Fruit fly (Drosophila melanogaster): ENCODE results near the gene CG12728.

CG12728 gene

dm6 chrX:5989368-5989767 is 47.0 kb downstream of the CG12728 start:
- TF ChIP-seq sage (GFP tag; optimal IDR thresholded peaks at IDR 0.05), result no peak
- TF ChIP-seq rgr (GFP tag; optimal IDR thresholded peaks at IDR 0.05), result no peak
- TF ChIP-seq Myc (optimal IDR thresholded peaks at IDR 0.05), result no peak
- no peak for TF ChIP-seq Hr78 (GFP tag; optimal IDR thresholded peaks at IDR 0.05)
- no peak for TF ChIP-seq Hnf4 (GFP tag; optimal IDR thresholded peaks at IDR 0.05)
- TF ChIP-seq woc (GFP tag; optimal IDR thresholded peaks at IDR 0.05), result no peak
- TF ChIP-seq Vsx2 (GFP tag; optimal IDR thresholded peaks at IDR 0.05; ENCODE audit: partially characterized antibody), result no peak
- no peak for TF ChIP-seq HLH106 (tag; optimal IDR thresholded peaks at IDR 0.05)
- no peak for TF ChIP-seq usp (GFP tag; optimal IDR thresholded peaks at IDR 0.05)
- TF ChIP-seq h (GFP tag; optimal IDR thresholded peaks at IDR 0.05), result no peak
- TF ChIP-seq CrebA (GFP tag; optimal IDR thresholded peaks at IDR 0.05; ENCODE audit: borderline replicate concordance), result no peak
- no peak for TF ChIP-seq Hr83 (GFP tag; optimal IDR thresholded peaks at IDR 0.05; ENCODE audit: poor library complexity, severe bottlenecking)

- no peak for TF ChIP-seq woc (GFP tag; optimal IDR thresholded peaks at IDR 0.05)
- TF ChIP-seq jim (GFP tag; optimal IDR thresholded peaks at IDR 0.05), result no peak
- peak; percentile 97 for TF ChIP-seq Vsx2 (GFP tag; optimal IDR thresholded peaks at IDR 0.05; ENCODE audit: partially characterized antibody)
- peak; percentile 85 for TF ChIP-seq Myc (optimal IDR thresholded peaks at IDR 0.05)
- no peak for TF ChIP-seq br (GFP tag; optimal IDR thresholded peaks at IDR 0.05)
- no peak for TF ChIP-seq ey (GFP tag; optimal IDR thresholded peaks at IDR 0.05)
Observed at dm6 chrX:5992141-5992540, 49.7 kb downstream of the CG12728 start.

dm6 chrX:5992767-5993325 is 50.4 kb downstream of the CG12728 start:
- TF ChIP-seq brk (GFP tag; optimal IDR thresholded peaks at IDR 0.05), result no peak
- no peak for TF ChIP-seq Hnf4 (GFP tag; optimal IDR thresholded peaks at IDR 0.05)
- no peak for TF ChIP-seq sv (GFP tag; optimal IDR thresholded peaks at IDR 0.05)
- no peak for TF ChIP-seq Jra (GFP tag; optimal IDR thresholded peaks at IDR 0.05)
- no peak for TF ChIP-seq rgr (GFP tag; optimal IDR thresholded peaks at IDR 0.05)
- no peak for TF ChIP-seq ey (GFP tag; optimal IDR thresholded peaks at IDR 0.05)
- TF ChIP-seq CrebA (GFP tag; optimal IDR thresholded peaks at IDR 0.05; ENCODE audit: borderline replicate concordance), result no peak
- TF ChIP-seq N (GFP tag; optimal IDR thresholded peaks at IDR 0.05), result no peak
- no peak for TF ChIP-seq CG9705 (GFP tag; optimal IDR thresholded peaks at IDR 0.05)
- no peak for TF ChIP-seq h (GFP tag; optimal IDR thresholded peaks at IDR 0.05)
- no peak for TF ChIP-seq Vsx2 (GFP tag; optimal IDR thresholded peaks at IDR 0.05; ENCODE audit: partially characterized antibody)
- TF ChIP-seq Abd-B (GFP tag; optimal IDR thresholded peaks at IDR 0.05), result no peak
- no peak for TF ChIP-seq lola (GFP tag; optimal IDR thresholded peaks at IDR 0.05)
- no peak for TF ChIP-seq sage (GFP tag; optimal IDR thresholded peaks at IDR 0.05)
- no peak for TF ChIP-seq OdsH (GFP tag; optimal IDR thresholded peaks at IDR 0.05)
- TF ChIP-seq psq (GFP tag; optimal IDR thresholded peaks at IDR 0.05), result no peak
- no peak for TF ChIP-seq Myc (optimal IDR thresholded peaks at IDR 0.05)
